Worm (Caenorhabditis elegans) whole organism, L2 larva: ENCODE results near the gene Y53F4B.19.

ENCODE experiments used
- C34F6.9 ChIP-seq: fragments of 150-350 bp; optimal IDR thresholded peaks from 2 replicates; lab custom pipeline; 2014; ENCODE audit warnings: missing biosample characterization, missing genetic modification characterization
- F13H6.1 ChIP-seq: sonication (generic microtip); optimal IDR thresholded peaks from 2 replicates; lab custom pipeline; 2016; ENCODE audit warnings: missing genetic modification characterization, missing compliant biosample characterization
- Y55F3AM.14 ChIP-seq: fragments of 200-800 bp; sonication (Bioruptor generic); optimal IDR thresholded peaks from 2 replicates; lab custom pipeline; 2018; ENCODE audit warnings: mild to moderate bottlenecking, missing genetic modification characterization, missing compliant biosample characterization
- ZK546.5 ChIP-seq: sonication (generic microtip); optimal IDR thresholded peaks from 2 replicates; lab custom pipeline; 2017; ENCODE audit warnings: missing biosample characterization, missing genetic modification characterization
- alr-1 ChIP-seq: fragments of 150-350 bp; optimal IDR thresholded peaks from 2 replicates; lab custom pipeline; 2014; ENCODE audit warnings: missing biosample characterization, missing genetic modification characterization
- ama-1 ChIP-seq: fragments of 150-350 bp; optimal IDR thresholded peaks from 2 replicates; lab custom pipeline; 2018; ENCODE audit warnings: inconsistent platforms
- blmp-1 ChIP-seq: sonication (generic microtip); optimal IDR thresholded peaks from 2 replicates; lab custom pipeline; 2017; ENCODE audit warnings: missing genetic modification characterization, mild to moderate bottlenecking, missing compliant biosample characterization, antibody characterized with exemption, moderate library complexity; ENCODE audit not compliant: insufficient read depth
- ceh-82 ChIP-seq: fragments of 150-350 bp; optimal IDR thresholded peaks from 2 replicates; lab custom pipeline; 2014; ENCODE audit warnings: missing biosample characterization, missing genetic modification characterization
- crh-2 ChIP-seq: sonication (generic microtip); optimal IDR thresholded peaks from 2 replicates; lab custom pipeline; 2017; ENCODE audit warnings: missing biosample characterization, missing genetic modification characterization
- dmd-4 ChIP-seq: sonication (generic microtip); optimal IDR thresholded peaks from 2 replicates; lab custom pipeline; 2017; ENCODE audit warnings: missing biosample characterization, missing genetic modification characterization
- elt-1 ChIP-seq: fragments of 150-350 bp; optimal IDR thresholded peaks from 2 replicates; lab custom pipeline; 2014; ENCODE audit warnings: missing biosample characterization, missing genetic modification characterization
- gmeb-1 ChIP-seq: fragments of 150-350 bp; optimal IDR thresholded peaks from 2 replicates; lab custom pipeline; 2014; ENCODE audit warnings: missing biosample characterization, missing genetic modification characterization
- lin-11 ChIP-seq: fragments of 150-350 bp; sonication (generic microtip); optimal IDR thresholded peaks from 2 replicates; lab custom pipeline; 2014; ENCODE audit warnings: missing biosample characterization, missing genetic modification characterization, inconsistent platforms, mixed read lengths
- lin-13 ChIP-seq: fragments of 150-350 bp; optimal IDR thresholded peaks from 2 replicates; lab custom pipeline; 2014; ENCODE audit warnings: missing biosample characterization, missing genetic modification reagents, missing genetic modification characterization
- lin-39 ChIP-seq: fragments of 150-350 bp; optimal IDR thresholded peaks from 2 replicates; lab custom pipeline; 2014; ENCODE audit warnings: missing biosample characterization, missing genetic modification reagents, missing genetic modification characterization
- lsy-2 ChIP-seq, 2 experiments: fragments of 150-350 bp in 1 of 2; sonication (generic microtip) in 1 of 2; optimal IDR thresholded peaks; 2 replicates each; lab custom pipeline; 2014 to 2017; ENCODE audit warnings: missing biosample characterization in 2 of 2, missing genetic modification characterization in 2 of 2
- mbf-1 ChIP-seq: sonication (generic microtip); optimal IDR thresholded peaks from 2 replicates; lab custom pipeline; 2017; ENCODE audit warnings: missing biosample characterization, missing genetic modification characterization
- mdl-1 ChIP-seq, 2 experiments: fragments of 150-350 bp in 1 of 2; sonication (generic microtip) in 1 of 2; optimal IDR thresholded peaks; 2 replicates each; lab custom pipeline; 2017; ENCODE audit warnings: missing biosample characterization in 2 of 2, missing genetic modification characterization in 2 of 2
- nhr-11 ChIP-seq: fragments of 150-350 bp; optimal IDR thresholded peaks from 2 replicates; lab custom pipeline; 2014; ENCODE audit warnings: missing biosample characterization, missing genetic modification characterization
- nhr-12 ChIP-seq: fragments of 150-350 bp; optimal IDR thresholded peaks from 2 replicates; lab custom pipeline; 2014; ENCODE audit warnings: missing biosample characterization, missing genetic modification characterization
- nhr-129 ChIP-seq: fragments of 150-350 bp; optimal IDR thresholded peaks from 2 replicates; lab custom pipeline; 2014; ENCODE audit warnings: missing biosample characterization, missing genetic modification characterization
- nhr-21 ChIP-seq: fragments of 150-350 bp; optimal IDR thresholded peaks from 2 replicates; lab custom pipeline; 2014; ENCODE audit warnings: missing biosample characterization, missing genetic modification characterization
- nhr-23 ChIP-seq: fragments of 150-350 bp; optimal IDR thresholded peaks from 2 replicates; lab custom pipeline; 2014; ENCODE audit warnings: missing biosample characterization, missing genetic modification reagents, missing genetic modification characterization
- nhr-237 ChIP-seq: fragments of 150-350 bp; optimal IDR thresholded peaks from 2 replicates; lab custom pipeline; 2014; ENCODE audit warnings: missing biosample characterization, missing genetic modification characterization
- sem-4 ChIP-seq: fragments of 150-350 bp; optimal IDR thresholded peaks from 2 replicates; lab custom pipeline; 2014; ENCODE audit warnings: missing biosample characterization, missing genetic modification reagents, missing genetic modification characterization
- skn-1 ChIP-seq: sonication (generic microtip); optimal IDR thresholded peaks from 2 replicates; lab custom pipeline; 2017; ENCODE audit warnings: missing biosample characterization, missing genetic modification characterization
- sma-3 ChIP-seq: sonication (generic microtip); optimal IDR thresholded peaks from 2 replicates; lab custom pipeline; 2016; ENCODE audit warnings: missing genetic modification reagents, missing genetic modification characterization, missing compliant biosample characterization
- sma-9 ChIP-seq, 2 experiments: fragments of 150-350 bp in 1 of 2; sonication (generic microtip) in 1 of 2; optimal IDR thresholded peaks; 2 replicates each; lab custom pipeline; 2014 to 2016; ENCODE audit warnings: missing genetic modification characterization in 2 of 2, mild to moderate bottlenecking in 1 of 2, missing biosample characterization in 1 of 2, missing compliant biosample characterization in 1 of 2, missing genetic modification reagents in 1 of 2, moderate library complexity in 1 of 2
- unc-39 ChIP-seq: fragments of 150-350 bp; optimal IDR thresholded peaks from 2 replicates; lab custom pipeline; 2014; ENCODE audit warnings: missing biosample characterization, missing genetic modification characterization
- unc-55 ChIP-seq: fragments of 150-350 bp; sonication (generic microtip); optimal IDR thresholded peaks from 3 replicates; lab custom pipeline; 2014; ENCODE audit warnings: missing biosample characterization, missing genetic modification reagents, missing genetic modification characterization
- zag-1 ChIP-seq: fragments of 150-350 bp; optimal IDR thresholded peaks from 2 replicates; lab custom pipeline; 2014; ENCODE audit warnings: missing biosample characterization, missing genetic modification characterization
- ztf-1 ChIP-seq: fragments of 200-800 bp; sonication (Bioruptor generic); conservative IDR thresholded peaks from 2 replicates; pipeline ENCODE4 v1.3.6; 2022; ENCODE audit warnings: missing genetic modification characterization, missing compliant biosample characterization
- ztf-11 ChIP-seq: sonication (generic microtip); optimal IDR thresholded peaks from 2 replicates; lab custom pipeline; 2017; ENCODE audit warnings: missing biosample characterization, missing genetic modification characterization

Gene Y53F4B.19

DNA sequence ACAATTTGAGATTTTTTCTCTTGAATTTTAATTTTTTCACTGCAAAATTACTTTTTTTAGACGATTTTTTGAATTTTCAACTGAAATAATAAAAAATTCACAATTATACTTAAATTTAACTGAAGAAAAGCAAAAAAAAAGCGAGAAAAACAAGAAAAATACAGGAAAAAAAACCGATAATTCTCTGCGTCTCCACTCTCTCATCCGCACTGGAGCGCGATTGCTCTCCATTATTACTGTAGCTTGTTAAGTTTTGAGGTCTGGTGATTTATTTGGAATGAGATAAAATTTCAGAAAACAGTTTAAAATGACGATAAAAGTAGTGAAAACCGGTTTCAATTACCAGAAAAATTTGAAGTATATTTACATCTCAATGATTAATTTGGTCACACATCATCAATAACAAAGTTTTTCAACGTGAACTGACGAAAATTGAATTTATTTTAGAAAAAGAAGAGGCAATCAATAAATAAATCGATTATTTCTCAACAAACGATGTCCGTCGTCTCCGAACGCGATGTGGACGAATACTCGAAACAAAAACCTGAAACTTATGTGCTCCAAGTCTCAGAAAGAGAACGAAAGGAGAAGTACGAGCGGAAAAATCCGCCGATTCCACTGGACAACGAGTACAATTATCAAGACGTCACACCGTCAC is at the start of gene Y53F4B.19:
Y53F4B.19 (plus strand) TSS at position 157 of the 658 bp plus-strand sequence.
- TF ChIP-seq gmeb-1 (no peak), nhr-12 (no peak), sem-4 (no peak), ztf-1 (GFP tag; lab: Robert Waterston, UW) (no peak), nhr-11 (no peak), sma-9 (GFP tag; optimal IDR thresholded peaks at IDR 0.05; lab: Kevin White, UChicago) (no peak), sma-9 (tag; optimal IDR thresholded peaks at IDR 0.05; lab: Kevin White, UChicago) (no peak), unc-39 (tag; lab: Kevin White, UChicago) (no peak), dmd-4 (tag; lab: Kevin White, UChicago) (no peak)

- TF ChIP-seq sma-3 (GFP tag; lab: Kevin White, UChicago) (no peak), mdl-1 (tag; optimal IDR thresholded peaks at IDR 0.05; lab: Kevin White, UChicago) (no peak), nhr-23 (tag; lab: Kevin White, UChicago) (no peak), nhr-237 (tag; lab: Kevin White, UChicago) (no peak), zag-1 (tag; lab: Kevin White, UChicago) (no peak), mbf-1 (tag; lab: Kevin White, UChicago) (no peak), lin-39 (no peak), unc-39 (tag; lab: Kevin White, UChicago) (no peak), blmp-1 (tag; lab: Kevin White, UChicago) (no peak), elt-1 (no peak), skn-1 (no peak), nhr-129 (tag; lab: Kevin White, UChicago) (no peak), unc-55 (GFP tag; lab: Kevin White, UChicago) (no peak), gmeb-1 (no peak), ztf-11 (tag; lab: Kevin White, UChicago) (no peak), nhr-21 (no peak), lin-13 (no peak), alr-1 (no peak), ama-1 (no peak), nhr-12 (no peak)
Measured at ce11 chrII:15037782-15038181, 39.0 kb upstream of the Y53F4B.19 start, which contains the start of gene Y53F4B.14. Y53F4B.14 (plus strand) TSS chrII:15037991.

- TF ChIP-seq gmeb-1 (no peak), ZK546.5 (no peak), lsy-2 (tag; optimal IDR thresholded peaks at IDR 0.05; lab: Kevin White, UChicago) (no peak), ztf-11 (tag; lab: Kevin White, UChicago) (no peak)
Measured at ce11 chrII:15039104-15039503, 37.6 kb upstream of the Y53F4B.19 start, which contains the start of gene trip-4. trip-4 (plus strand) TSS chrII:15039404.

DNA sequence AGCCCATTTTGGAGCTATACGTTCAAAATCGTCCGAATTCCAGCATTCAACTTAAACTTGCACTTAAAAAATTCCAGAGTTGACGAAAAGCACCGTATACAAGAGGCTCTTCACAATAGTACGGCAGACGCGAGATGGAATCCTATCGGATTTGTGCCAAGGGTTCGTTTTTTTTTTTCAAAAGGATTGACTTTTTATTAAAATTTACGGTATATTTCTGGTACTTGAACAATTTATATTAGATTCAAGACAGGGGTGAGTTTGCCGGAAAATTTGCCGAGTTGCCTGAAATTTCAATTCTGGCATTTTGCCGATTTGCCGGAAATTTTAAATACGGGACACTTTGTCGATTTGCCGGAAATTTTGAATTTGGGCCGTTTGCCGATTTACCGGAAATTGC is 34.4 kb upstream of the Y53F4B.19 start:
- no peak for TF ChIP-seq mdl-1 (tag; optimal IDR thresholded peaks at IDR 0.05; lab: Kevin White, UChicago)
- TF ChIP-seq sma-9 (GFP tag; optimal IDR thresholded peaks at IDR 0.05; lab: Kevin White, UChicago) = no peak
- no peak for TF ChIP-seq sma-9 (tag; optimal IDR thresholded peaks at IDR 0.05; lab: Kevin White, UChicago)

DNA sequence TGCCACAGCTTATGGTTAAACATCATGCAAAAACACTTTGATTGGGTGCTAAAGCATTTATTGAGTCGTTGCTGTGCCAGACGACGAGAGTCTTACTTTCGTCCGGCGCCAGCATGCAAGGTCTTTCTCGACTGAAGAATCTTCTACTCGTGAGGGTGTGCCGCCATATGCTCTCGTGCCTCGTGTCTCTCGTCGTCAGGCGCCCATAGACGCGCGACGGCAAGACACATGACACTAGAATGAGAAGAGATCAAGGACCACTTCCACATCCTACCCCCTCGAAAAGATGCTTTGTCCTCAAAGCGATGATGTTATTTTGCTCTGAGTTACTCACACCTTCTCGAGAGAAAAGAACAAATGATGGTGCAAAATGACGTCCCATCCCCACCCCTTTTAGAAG is 34.0 kb upstream of the Y53F4B.19 start:
- TF ChIP-seq unc-55 (GFP tag; lab: Kevin White, UChicago) (peak; percentile 4), ama-1 (peak; percentile 19), C34F6.9 (tag; lab: Kevin White, UChicago) (peak; percentile 33), nhr-129 (tag; lab: Kevin White, UChicago) (peak; percentile 46), mdl-1 (tag; optimal IDR thresholded peaks at IDR 0.05; lab: Kevin White, UChicago) (peak in 1 of 2 experiments; percentile 21)
- TF ChIP-seq, all 48 proteins: peak for 5; not testable (repeated sequence) for 43

DNA sequence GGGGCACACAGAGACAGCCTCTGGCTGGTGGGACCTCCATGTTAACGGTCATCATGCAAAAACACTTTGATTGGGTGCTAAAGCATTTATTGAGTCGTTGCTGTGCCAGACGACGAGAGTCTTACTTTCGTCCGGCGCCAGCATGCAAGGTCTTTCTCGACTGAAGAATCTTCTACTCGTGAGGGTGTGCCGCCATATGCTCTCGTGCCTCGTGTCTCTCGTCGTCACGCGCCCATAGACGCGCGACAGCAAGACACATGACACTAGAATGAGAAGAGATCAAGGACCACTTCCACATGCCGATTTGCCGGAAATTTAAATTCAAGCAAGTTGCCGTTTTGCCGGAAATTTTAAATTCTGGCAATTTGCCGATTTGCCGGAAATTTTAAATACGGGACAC is 32.9 kb upstream of the Y53F4B.19 start:
- peak in 1 of 2 experiments; percentile 4 for TF ChIP-seq mdl-1 (tag; optimal IDR thresholded peaks at IDR 0.05; lab: Kevin White, UChicago)

DNA sequence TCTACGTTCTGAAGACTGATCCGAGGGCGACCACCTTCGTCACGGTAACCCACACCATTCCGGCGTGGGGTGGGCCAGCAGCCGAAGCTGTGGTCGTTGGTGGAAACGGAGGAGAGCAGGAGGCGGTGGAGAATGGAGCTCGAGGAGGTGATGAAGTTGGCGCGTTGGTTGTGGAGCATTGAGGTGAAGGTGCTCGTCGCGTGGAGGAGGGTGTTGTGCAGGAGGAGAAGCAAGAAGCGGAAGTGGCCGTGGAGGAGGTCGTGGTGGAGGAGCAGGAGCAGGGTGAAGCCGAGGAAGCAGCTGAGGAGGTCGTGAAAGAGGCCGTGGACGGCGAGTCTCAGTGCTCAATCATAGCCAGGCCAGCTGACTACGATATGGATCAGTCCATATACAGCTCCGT is 18.5 kb upstream of the Y53F4B.19 start, which contains the start of gene Y53F4B.17:
Y53F4B.17 (plus strand) TSS at position 375 of the 400 bp plus-strand sequence.
- TF ChIP-seq sma-9 (GFP tag; optimal IDR thresholded peaks at IDR 0.05; lab: Kevin White, UChicago) (no peak), sma-9 (tag; optimal IDR thresholded peaks at IDR 0.05; lab: Kevin White, UChicago) (no peak), F13H6.1 (no peak), unc-39 (tag; lab: Kevin White, UChicago) (no peak), crh-2 (tag; lab: Kevin White, UChicago) (no peak), lin-11 (no peak), nhr-21 (no peak), Y55F3AM.14 (GFP tag; lab: Kevin White, UChicago) (no peak), sem-4 (no peak), nhr-11 (no peak), unc-55 (GFP tag; lab: Kevin White, UChicago) (no peak), ceh-82 (tag; lab: Kevin White, UChicago) (no peak), blmp-1 (tag; lab: Kevin White, UChicago) (no peak), nhr-12 (no peak)
